Fruit fly (Drosophila melanogaster) whole organism, embryonic: ENCODE results near the gene Naa20A.
A peak's percentile ranks its signal among the peaks of the same experiment; 100 is the strongest.

ENCODE experiments used
- CG1024 ChIP-seq: fragments of 200-800 bp; sonication (Bioruptor generic); IDR thresholded peaks from 2 replicates; pipeline ENCODE4 v1.3.6; 2022; ENCODE audit warnings: missing biosample characterization, missing genetic modification characterization
- CG15479 ChIP-seq: fragments of 200-800 bp; sonication (Bioruptor generic); optimal IDR thresholded peaks from 3 replicates; lab custom pipeline; 2019; ENCODE audit warnings: missing biosample characterization, mild to moderate bottlenecking, missing genetic modification characterization, moderate library complexity
- CG17359 ChIP-seq: fragments of 200-800 bp; sonication (Bioruptor generic); optimal IDR thresholded peaks from 3 replicates; lab custom pipeline; 2018; ENCODE audit warnings: missing biosample characterization, mild to moderate bottlenecking, missing genetic modification characterization, moderate library complexity
- CG18599 ChIP-seq: fragments of 200-800 bp; sonication (Bioruptor generic); optimal IDR thresholded peaks from 3 replicates; lab custom pipeline; 2017; ENCODE audit warnings: missing biosample characterization, missing genetic modification characterization, mild to moderate bottlenecking, moderate library complexity, missing genetic modification reagents
- CG3407 ChIP-seq: fragments of 200-800 bp; sonication (Bioruptor generic); optimal IDR thresholded peaks from 2 replicates; lab custom pipeline; 2018; ENCODE audit warnings: missing biosample characterization, mild to moderate bottlenecking, missing genetic modification characterization
- CG34422 ChIP-seq: fragments of 200-800 bp; sonication (Bioruptor generic); IDR thresholded peaks from 3 replicates; pipeline ENCODE4 v1.3.6; 2022; ENCODE audit warnings: missing biosample characterization, missing genetic modification characterization
- CG3847 ChIP-seq: fragments of 200-800 bp; sonication (Bioruptor generic); IDR thresholded peaks from 2 replicates; pipeline ENCODE4 v1.3.6; 2022; ENCODE audit warnings: missing biosample characterization, missing genetic modification characterization
- CG4282 ChIP-seq: fragments of 200-800 bp; sonication (Bioruptor generic); optimal IDR thresholded peaks from 2 replicates; lab custom pipeline; 2016; ENCODE audit warnings: missing biosample characterization, missing genetic modification characterization
- CG4360 ChIP-seq: fragments of 200-800 bp; sonication (Bioruptor generic); IDR thresholded peaks from 2 replicates; pipeline ENCODE4 v1.3.6; 2022; ENCODE audit warnings: missing biosample characterization, missing genetic modification characterization
- CG6791 ChIP-seq: fragments of 200-800 bp; sonication (Bioruptor generic); IDR thresholded peaks from 3 replicates; pipeline ENCODE4 v1.3.6; 2022; ENCODE audit warnings: missing biosample characterization, missing genetic modification characterization; ENCODE audit not compliant: partially characterized antibody
- CG7963 ChIP-seq: fragments of 200-800 bp; sonication (Bioruptor generic); IDR thresholded peaks from 3 replicates; pipeline ENCODE4 v1.3.6; 2022; ENCODE audit warnings: missing biosample characterization, missing genetic modification characterization; ENCODE audit not compliant: partially characterized antibody
- CG8388 ChIP-seq: fragments of 200-800 bp; sonication (Bioruptor generic); optimal IDR thresholded peaks from 2 replicates; lab custom pipeline; 2019; ENCODE audit warnings: missing biosample characterization, mild to moderate bottlenecking, missing genetic modification characterization, moderate library complexity
- CG8924 ChIP-seq: fragments of 200-800 bp; optimal IDR thresholded peaks from 3 replicates; lab custom pipeline; 2019; ENCODE audit warnings: missing biosample characterization, mild to moderate bottlenecking, missing genetic modification characterization, moderate library complexity
- CG9876 ChIP-seq: fragments of 200-800 bp; sonication (Bioruptor generic); optimal IDR thresholded peaks from 2 replicates; lab custom pipeline; 2016; ENCODE audit warnings: missing biosample characterization, missing genetic modification characterization
- D ChIP-seq, 2 experiments: fragments of 200-800 bp in 1 of 2; fragments of >200 bp in 1 of 2; sonication (Bioruptor generic) in 1 of 2; optimal IDR thresholded peaks; 2 replicates in 1 of 2; 3 replicates in 1 of 2; lab custom pipeline; 2017; ENCODE audit warnings: mild to moderate bottlenecking in 1 of 2, missing biosample characterization in 1 of 2, missing genetic modification characterization in 1 of 2, missing genetic modification reagents in 1 of 2
- D19B ChIP-seq: fragments of 200-800 bp; sonication (Bioruptor generic); optimal IDR thresholded peaks from 2 replicates; lab custom pipeline; 2017; ENCODE audit warnings: missing biosample characterization, mild to moderate bottlenecking, missing genetic modification characterization
- Deaf1 ChIP-seq: fragments of 200-800 bp; optimal IDR thresholded peaks from 3 replicates; lab custom pipeline; 2019; ENCODE audit warnings: missing biosample characterization, mild to moderate bottlenecking, missing genetic modification characterization, moderate library complexity
- Dip2 ChIP-seq: fragments of 200-800 bp; sonication (Bioruptor generic); IDR thresholded peaks from 2 replicates; pipeline ENCODE4 v1.3.6; 2022; ENCODE audit warnings: missing biosample characterization, missing genetic modification characterization
- Dref ChIP-seq: fragments of 200-800 bp; sonication (Bioruptor generic); IDR thresholded peaks from 2 replicates; pipeline ENCODE4 v1.3.6; 2022; ENCODE audit warnings: missing biosample characterization, missing genetic modification characterization
- Elba2 ChIP-seq: fragments of 200-800 bp; sonication (Bioruptor generic); optimal IDR thresholded peaks from 3 replicates; lab custom pipeline; 2016; ENCODE audit warnings: missing biosample characterization, missing genetic modification characterization
- H2.0 ChIP-seq: fragments of 200-800 bp; sonication (Bioruptor generic); IDR thresholded peaks from 2 replicates; pipeline ENCODE4 v1.3.6; 2022; ENCODE audit warnings: missing biosample characterization, missing genetic modification characterization
- HLH54F ChIP-seq: fragments of 200-800 bp; sonication (Bioruptor generic); optimal IDR thresholded peaks from 3 replicates; lab custom pipeline; 2016; ENCODE audit warnings: missing biosample characterization, missing genetic modification characterization
- Hmr ChIP-seq: fragments of 200-800 bp; sonication (Bioruptor generic); optimal IDR thresholded peaks from 3 replicates; lab custom pipeline; 2017; ENCODE audit warnings: mild to moderate bottlenecking, missing biosample characterization, missing genetic modification reagents, missing genetic modification characterization
- Hsf ChIP-seq: fragments of 200-800 bp; sonication (Bioruptor generic); optimal IDR thresholded peaks from 3 replicates; lab custom pipeline; 2016; ENCODE audit warnings: missing biosample characterization, missing genetic modification characterization
- Opbp ChIP-seq: fragments of 200-800 bp; sonication (Bioruptor generic); IDR thresholded peaks from 3 replicates; pipeline ENCODE4 v1.3.6; 2022; ENCODE audit warnings: missing biosample characterization, missing genetic modification characterization; ENCODE audit not compliant: partially characterized antibody
- PHDP ChIP-seq: fragments of 200-800 bp; sonication (Bioruptor generic); optimal IDR thresholded peaks from 3 replicates; lab custom pipeline; 2018; ENCODE audit warnings: missing biosample characterization, mild to moderate bottlenecking, missing genetic modification characterization, moderate library complexity
- Sry-β ChIP-seq: fragments of 200-800 bp; sonication (Bioruptor generic); optimal IDR thresholded peaks from 2 replicates; lab custom pipeline; 2018; ENCODE audit warnings: missing biosample characterization, mild to moderate bottlenecking, missing genetic modification characterization, moderate library complexity
- Trl ChIP-seq, 3 experiments: fragments of >200 bp in 2 of 3; fragments of 200-800 bp in 1 of 3; sonication (Bioruptor generic) in 1 of 3; optimal IDR thresholded peaks; 2 replicates in 1 of 3; 3 replicates in 2 of 3; lab custom pipeline; 2016 to 2017; ENCODE audit warnings: missing biosample characterization in 1 of 3, missing genetic modification characterization in 1 of 3
- ase ChIP-seq: fragments of 200-800 bp; sonication (Bioruptor generic); IDR thresholded peaks from 3 replicates; pipeline ENCODE4 v1.3.6; 2022; ENCODE audit warnings: missing biosample characterization, missing genetic modification characterization
- bsh ChIP-seq, 2 experiments: fragments of 200-800 bp; sonication (Bioruptor generic); optimal IDR thresholded peaks; 2 replicates each; lab custom pipeline; 2017 to 2018; ENCODE audit warnings: mild to moderate bottlenecking in 2 of 2, missing biosample characterization in 2 of 2, missing genetic modification characterization in 2 of 2, moderate library complexity in 1 of 2
- cg ChIP-seq: fragments of 200-800 bp; sonication (Bioruptor generic); optimal IDR thresholded peaks from 3 replicates; lab custom pipeline; 2019; ENCODE audit warnings: missing biosample characterization, mild to moderate bottlenecking, missing genetic modification characterization, moderate library complexity
- chinmo ChIP-seq: fragments of 200-800 bp; sonication (Bioruptor generic); IDR thresholded peaks from 4 replicates; pipeline ENCODE4 v1.3.6; 2022; ENCODE audit warnings: missing biosample characterization, missing genetic modification characterization; ENCODE audit not compliant: partially characterized antibody
- chm ChIP-seq: fragments of 200-800 bp; sonication (Bioruptor generic); IDR thresholded peaks from 2 replicates; pipeline ENCODE4 v1.3.6; 2022; ENCODE audit warnings: missing biosample characterization, missing genetic modification characterization
- dysf ChIP-seq: fragments of 200-800 bp; sonication (Bioruptor generic); IDR thresholded peaks from 3 replicates; pipeline ENCODE4 v1.3.6; 2022; ENCODE audit warnings: missing biosample characterization, missing genetic modification characterization
- eyg ChIP-seq: fragments of 200-800 bp; sonication (Bioruptor generic); optimal IDR thresholded peaks from 3 replicates; lab custom pipeline; 2016; ENCODE audit warnings: missing biosample characterization, missing genetic modification characterization
- fd3F ChIP-seq: fragments of 200-800 bp; sonication (Bioruptor generic); optimal IDR thresholded peaks from 2 replicates; lab custom pipeline; 2018; ENCODE audit warnings: missing biosample characterization, mild to moderate bottlenecking, missing genetic modification characterization, moderate library complexity
- ham ChIP-seq: fragments of 200-800 bp; sonication (Bioruptor generic); IDR thresholded peaks from 2 replicates; pipeline ENCODE4 v1.3.6; 2022; ENCODE audit warnings: missing biosample characterization, missing genetic modification characterization
- her ChIP-seq: fragments of 200-800 bp; sonication (Bioruptor generic); optimal IDR thresholded peaks from 2 replicates; lab custom pipeline; 2016; ENCODE audit warnings: missing biosample characterization, missing genetic modification characterization
- ind ChIP-seq: fragments of 200-800 bp; sonication (Bioruptor generic); optimal IDR thresholded peaks from 3 replicates; lab custom pipeline; 2016; ENCODE audit warnings: missing biosample characterization, missing genetic modification characterization
- lov ChIP-seq, 2 experiments: fragments of 200-800 bp in 1 of 2; fragments of >200 bp in 1 of 2; sonication (Bioruptor generic) in 1 of 2; IDR thresholded peaks in 1 of 2; optimal IDR thresholded peaks in 1 of 2; 2 replicates in 1 of 2; 3 replicates in 1 of 2; pipeline versions ENCODE4 v1.3.6 to Lab custom; 2017 to 2022; ENCODE audit warnings: missing biosample characterization in 1 of 2, missing genetic modification characterization in 1 of 2
- mld ChIP-seq: fragments of 200-800 bp; sonication (Bioruptor generic); IDR thresholded peaks from 3 replicates; pipeline ENCODE4 v1.3.6; 2022; ENCODE audit warnings: missing biosample characterization, missing genetic modification characterization; ENCODE audit not compliant: partially characterized antibody
- repo ChIP-seq: fragments of 200-800 bp; sonication (Bioruptor generic); optimal IDR thresholded peaks from 2 replicates; lab custom pipeline; 2016; ENCODE audit warnings: missing biosample characterization, missing genetic modification characterization
- rib ChIP-seq: fragments of 200-800 bp; sonication (Bioruptor generic); IDR thresholded peaks from 2 replicates; pipeline ENCODE4 v1.3.6; 2022; ENCODE audit warnings: missing biosample characterization, missing genetic modification characterization
- sob ChIP-seq: fragments of 200-800 bp; sonication (Bioruptor generic); IDR thresholded peaks from 2 replicates; pipeline ENCODE4 v1.3.6; 2022; ENCODE audit warnings: missing biosample characterization, missing genetic modification characterization
- tna ChIP-seq: fragments of 200-800 bp; sonication (Bioruptor generic); IDR thresholded peaks from 2 replicates; pipeline ENCODE4 v1.3.6; 2022; ENCODE audit warnings: missing biosample characterization, missing genetic modification characterization; ENCODE audit not compliant: partially characterized antibody
- tup ChIP-seq: fragments of 200-800 bp; sonication (Bioruptor generic); optimal IDR thresholded peaks from 2 replicates; lab custom pipeline; 2016; ENCODE audit warnings: missing biosample characterization, mild to moderate bottlenecking, missing genetic modification characterization, moderate library complexity

Naa20A gene

dm6 chrX:19637434-19638327 is 14.8 kb upstream of the Naa20A start (continued):
- no peak for TF ChIP-seq CG8924
- no peak for TF ChIP-seq H2.0 (GFP tag; lab: Robert Waterston, UW)
- TF ChIP-seq CG7963, result no peak
- no peak for TF ChIP-seq ind (GFP tag; lab: Kevin White, UChicago)
- TF ChIP-seq Sry-β (GFP tag; lab: Kevin White, UChicago), result no peak
- peak; percentile 57 for TF ChIP-seq CG4360 (GFP tag; lab: Robert Waterston, UW)
- no peak for TF ChIP-seq CG1024 (GFP tag; lab: Robert Waterston, UW)
- no peak for TF ChIP-seq CG9876 (GFP tag; lab: Kevin White, UChicago)
- no peak for TF ChIP-seq Elba2 (GFP tag; lab: Kevin White, UChicago)
- TF ChIP-seq fd3F (GFP tag; lab: Kevin White, UChicago), result no peak
- peak; percentile 19 for TF ChIP-seq D (optimal IDR thresholded peaks at IDR 0.05; lab: Kevin White, UChicago)
- TF ChIP-seq D (GFP tag; optimal IDR thresholded peaks at IDR 0.05; lab: Kevin White, UChicago), result no peak
- TF ChIP-seq tna, result no peak
- TF ChIP-seq CG8388 (GFP tag; lab: Kevin White, UChicago), result no peak
- no peak for TF ChIP-seq repo (GFP tag; lab: Kevin White, UChicago)
- TF ChIP-seq Deaf1 (tag; lab: Kevin White, UChicago), result peak; percentile 62
- TF ChIP-seq lov (optimal IDR thresholded peaks at IDR 0.05; lab: Kevin White, UChicago), result no peak
- no peak for TF ChIP-seq lov (GFP tag; IDR thresholded peaks at IDR 0.05; lab: Robert Waterston, UW)
- no peak for TF ChIP-seq eyg (GFP tag; lab: Kevin White, UChicago)
- no peak for TF ChIP-seq sob (GFP tag; lab: Robert Waterston, UW)
- TF ChIP-seq chinmo (GFP tag; lab: Robert Waterston, UW), result peak; percentile 88; the same call in 2 of the 4 replicates
- TF ChIP-seq her, result no peak
- TF ChIP-seq Dip2 (GFP tag; lab: Robert Waterston, UW), result no peak
- TF ChIP-seq cg (GFP tag; lab: Kevin White, UChicago), result peak; percentile 96
- TF ChIP-seq bsh (GFP tag; optimal IDR thresholded peaks at IDR 0.05; lab: Kevin White, UChicago), result no peak
- peak in 1 of 2 experiments; percentile 65 for TF ChIP-seq Trl (optimal IDR thresholded peaks at IDR 0.05; lab: Kevin White, UChicago)
- TF ChIP-seq Trl (GFP tag; optimal IDR thresholded peaks at IDR 0.05; lab: Kevin White, UChicago), result no peak
- no peak for TF ChIP-seq HLH54F (GFP tag; lab: Kevin White, UChicago)
- no peak for TF ChIP-seq Hmr (GFP tag; lab: Kevin White, UChicago)
- no peak for TF ChIP-seq ham (GFP tag; lab: Robert Waterston, UW)
- no peak for TF ChIP-seq CG34422 (GFP tag; lab: Robert Waterston, UW)
- TF ChIP-seq CG3407, result no peak
- no peak for TF ChIP-seq tup (GFP tag; lab: Kevin White, UChicago)
- TF ChIP-seq Opbp, result 0 out of 3 replicates have a peak, but pooled peaks have one; percentile 8
- peak; percentile 95 for TF ChIP-seq CG15479 (GFP tag; lab: Kevin White, UChicago)
- TF ChIP-seq D19B (GFP tag; lab: Kevin White, UChicago), result no peak
- peak; percentile 34; the same call in 1 of the 2 replicates for TF ChIP-seq rib (GFP tag; lab: Robert Waterston, UW)
- no peak for TF ChIP-seq mld (GFP tag; lab: Robert Waterston, UW)
- peak; percentile 4 for TF ChIP-seq CG18599 (GFP tag; lab: Kevin White, UChicago)
- TF ChIP-seq Dref, result no peak
- 0 out of 2 replicates have a peak, but pooled peaks have one; percentile 8 for TF ChIP-seq chm (GFP tag; lab: Robert Waterston, UW)
- TF ChIP-seq dysf (GFP tag; lab: Robert Waterston, UW), result no peak
- TF ChIP-seq CG3847, result no peak
- TF ChIP-seq CG6791 (GFP tag; lab: Robert Waterston, UW), result no peak
- no peak for TF ChIP-seq CG17359 (tag; lab: Kevin White, UChicago)
- TF ChIP-seq Hsf (GFP tag; lab: Kevin White, UChicago), result no peak
- TF ChIP-seq PHDP, result no peak
- TF ChIP-seq CG4282 (GFP tag; lab: Kevin White, UChicago), result no peak
- TF ChIP-seq ase (GFP tag; lab: Robert Waterston, UW), result no peak
